Worm (Caenorhabditis elegans) whole organism, L3 larva: ENCODE data around the gene aat-2.

Experiments
- R02D3.7 ChIP-seq: fragments of 150-350 bp; optimal IDR thresholded peaks from 2 replicates; lab custom pipeline; 2014; ENCODE audit warnings: missing biosample characterization, missing genetic modification characterization
- ZK546.5 ChIP-seq: sonication (generic microtip); optimal IDR thresholded peaks from 2 replicates; lab custom pipeline; 2017; ENCODE audit warnings: missing biosample characterization, missing genetic modification characterization
- aly-2 ChIP-seq: fragments of 150-350 bp; optimal IDR thresholded peaks from 2 replicates; lab custom pipeline; 2014; ENCODE audit warnings: missing biosample characterization, missing genetic modification characterization
- ama-1 ChIP-seq: fragments of 150-350 bp; optimal IDR thresholded peaks from 2 replicates; lab custom pipeline; 2018
- ceh-16 ChIP-seq: sonication (generic microtip); optimal IDR thresholded peaks from 2 replicates; lab custom pipeline; 2017; ENCODE audit warnings: missing biosample characterization, missing genetic modification characterization
- ceh-9 ChIP-seq: sonication (generic microtip); optimal IDR thresholded peaks from 2 replicates; lab custom pipeline; 2018; ENCODE audit warnings: missing biosample characterization, missing genetic modification characterization
- daf-12 ChIP-seq: fragments of 150-350 bp; optimal IDR thresholded peaks from 2 replicates; lab custom pipeline; 2014; ENCODE audit warnings: missing biosample characterization, missing genetic modification reagents, missing genetic modification characterization
- egl-5 ChIP-seq: fragments of 150-350 bp; optimal IDR thresholded peaks from 2 replicates; lab custom pipeline; 2017; ENCODE audit warnings: missing biosample characterization, missing genetic modification reagents, missing genetic modification characterization, inconsistent platforms
- elt-1 ChIP-seq: fragments of 150-350 bp; optimal IDR thresholded peaks from 2 replicates; lab custom pipeline; 2014; ENCODE audit warnings: missing biosample characterization, missing genetic modification characterization
- elt-2 ChIP-seq: sonication (generic microtip); optimal IDR thresholded peaks from 2 replicates; lab custom pipeline; 2016; ENCODE audit warnings: missing genetic modification reagents, mild to moderate bottlenecking, missing genetic modification characterization, missing compliant biosample characterization
- elt-3 ChIP-seq, 3 experiments: fragments of 150-350 bp in 1 of 3; sonication (generic microtip) in 2 of 3; optimal IDR thresholded peaks; 2 replicates in 2 of 3; 4 replicates in 1 of 3; lab custom pipeline; 2014 to 2017; ENCODE audit warnings: missing biosample characterization in 3 of 3, missing genetic modification characterization in 3 of 3
- eor-1 ChIP-seq, 2 experiments: fragments of 150-350 bp; optimal IDR thresholded peaks; 2 replicates each; lab custom pipeline; 2014 to 2018; ENCODE audit warnings: missing biosample characterization in 2 of 2, missing genetic modification characterization in 2 of 2
- fkh-10 ChIP-seq: sonication (generic microtip); optimal IDR thresholded peaks from 2 replicates; lab custom pipeline; 2017; ENCODE audit warnings: missing biosample characterization, missing genetic modification reagents, missing genetic modification characterization
- fos-1 ChIP-seq: fragments of 150-350 bp; optimal IDR thresholded peaks from 2 replicates; lab custom pipeline; 2014; ENCODE audit warnings: missing biosample characterization, missing genetic modification characterization
- hmg-11 ChIP-seq: sonication (generic microtip); optimal IDR thresholded peaks from 2 replicates; lab custom pipeline; 2016; ENCODE audit warnings: missing genetic modification characterization, missing compliant biosample characterization
- jun-1 ChIP-seq: fragments of 150-350 bp; optimal IDR thresholded peaks from 2 replicates; lab custom pipeline; 2014; ENCODE audit warnings: missing biosample characterization, missing genetic modification reagents, missing genetic modification characterization
- lin-15B ChIP-seq: fragments of 150-350 bp; optimal IDR thresholded peaks from 2 replicates; lab custom pipeline; 2014; ENCODE audit warnings: missing biosample characterization, missing genetic modification characterization
- lin-39 ChIP-seq: fragments of 150-350 bp; optimal IDR thresholded peaks from 2 replicates; lab custom pipeline; 2018; ENCODE audit warnings: missing biosample characterization, missing genetic modification reagents, missing genetic modification characterization
- mdl-1 ChIP-seq: fragments of 150-350 bp; optimal IDR thresholded peaks from 2 replicates; lab custom pipeline; 2014; ENCODE audit warnings: missing biosample characterization, missing genetic modification characterization
- nfya-1 ChIP-seq: sonication (generic microtip); optimal IDR thresholded peaks from 2 replicates; lab custom pipeline; 2017; ENCODE audit warnings: missing genetic modification characterization, mild to moderate bottlenecking, missing compliant biosample characterization, antibody characterized with exemption, moderate library complexity; ENCODE audit not compliant: insufficient read depth
- nhr-11 ChIP-seq: fragments of 150-350 bp; optimal IDR thresholded peaks from 2 replicates; lab custom pipeline; 2014; ENCODE audit warnings: missing biosample characterization, missing genetic modification characterization
- nhr-12 ChIP-seq: fragments of 150-350 bp; optimal IDR thresholded peaks from 2 replicates; lab custom pipeline; 2014; ENCODE audit warnings: missing biosample characterization, missing genetic modification characterization
- nhr-23 ChIP-seq: fragments of 150-350 bp; optimal IDR thresholded peaks from 2 replicates; lab custom pipeline; 2014; ENCODE audit warnings: missing biosample characterization, missing genetic modification reagents, missing genetic modification characterization
- nhr-237 ChIP-seq: fragments of 150-350 bp; optimal IDR thresholded peaks from 2 replicates; lab custom pipeline; 2014; ENCODE audit warnings: missing biosample characterization, missing genetic modification characterization
- nhr-25 ChIP-seq: sonication (generic microtip); optimal IDR thresholded peaks from 2 replicates; lab custom pipeline; 2017; ENCODE audit warnings: missing biosample characterization, missing genetic modification characterization
- nhr-43 ChIP-seq: sonication (generic microtip); optimal IDR thresholded peaks from 2 replicates; lab custom pipeline; 2016; ENCODE audit warnings: mild to moderate bottlenecking, missing genetic modification characterization, missing compliant biosample characterization; ENCODE audit not compliant: poor library complexity, severe bottlenecking
- nhr-76 ChIP-seq: fragments of 150-350 bp; sonication (generic microtip); optimal IDR thresholded peaks from 5 replicates; lab custom pipeline; 2014; ENCODE audit warnings: missing biosample characterization, missing genetic modification characterization
- nhr-77 ChIP-seq: fragments of 150-350 bp; optimal IDR thresholded peaks from 2 replicates; lab custom pipeline; 2014; ENCODE audit warnings: missing biosample characterization, missing genetic modification characterization
- pha-4 ChIP-seq: fragments of 150-350 bp; optimal IDR thresholded peaks from 2 replicates; lab custom pipeline; 2014; ENCODE audit warnings: missing biosample characterization, missing genetic modification reagents, missing genetic modification characterization
- pqm-1 ChIP-seq: fragments of 150-350 bp; optimal IDR thresholded peaks from 2 replicates; lab custom pipeline; 2017; ENCODE audit warnings: missing biosample characterization, missing genetic modification characterization, inconsistent platforms
- sea-2 ChIP-seq: fragments of 150-350 bp; sonication (generic microtip); optimal IDR thresholded peaks from 4 replicates; lab custom pipeline; 2014; ENCODE audit warnings: missing biosample characterization, missing genetic modification reagents, missing genetic modification characterization
- skn-1 ChIP-seq: fragments of 150-350 bp; optimal IDR thresholded peaks from 2 replicates; lab custom pipeline; 2014; ENCODE audit warnings: missing biosample characterization, missing genetic modification characterization
- snpc-4 ChIP-seq: fragments of 150-350 bp; optimal IDR thresholded peaks from 2 replicates; lab custom pipeline; 2014; ENCODE audit warnings: missing biosample characterization, missing genetic modification characterization
- tbx-2 ChIP-seq: sonication (generic microtip); optimal IDR thresholded peaks from 2 replicates; lab custom pipeline; 2016; ENCODE audit warnings: mild to moderate bottlenecking, missing genetic modification characterization, missing compliant biosample characterization
- unc-39 ChIP-seq: sonication (generic microtip); optimal IDR thresholded peaks from 4 replicates; lab custom pipeline; 2017; ENCODE audit warnings: missing biosample characterization, missing genetic modification characterization
- unc-62 ChIP-seq: fragments of 150-350 bp; sonication (generic microtip); optimal IDR thresholded peaks from 4 replicates; lab custom pipeline; 2014; ENCODE audit warnings: missing biosample characterization, missing genetic modification reagents, missing genetic modification characterization
- ztf-11 ChIP-seq: fragments of 150-350 bp; optimal IDR thresholded peaks from 2 replicates; lab custom pipeline; 2014; ENCODE audit warnings: missing biosample characterization, missing genetic modification characterization
- ztf-4 ChIP-seq: fragments of 150-350 bp; optimal IDR thresholded peaks from 2 replicates; lab custom pipeline; 2014; ENCODE audit warnings: missing biosample characterization, missing genetic modification characterization

aat-2 gene

ce11 chrV:9220444-9220843, 25.7 kb downstream of the aat-2 start:
- TF ChIP-seq elt-2 (tag; lab: Kevin White, UChicago) (peak; percentile 44), nhr-23 (tag; lab: Kevin White, UChicago) (peak; percentile 51), pha-4 (peak; percentile 77), nhr-77 (tag; lab: Kevin White, UChicago) (no peak), skn-1 (peak; percentile 46), unc-39 (tag; lab: Kevin White, UChicago) (no peak), ceh-16 (no peak), lin-39 (tag; lab: Kevin White, UChicago) (no peak), elt-1 (tag; lab: Kevin White, UChicago) (no peak), snpc-4 (tag; lab: Kevin White, UChicago) (no peak), eor-1 (tag; optimal IDR thresholded peaks at IDR 0.05; lab: Kevin White, UChicago) (no peak), lin-15B (tag; lab: Kevin White, UChicago) (peak; percentile 75), nhr-76 (tag; lab: Kevin White, UChicago) (no peak), nhr-11 (no peak), aly-2 (tag; lab: Kevin White, UChicago) (no peak), ZK546.5 (tag; lab: Kevin White, UChicago) (no peak), ztf-11 (tag; lab: Kevin White, UChicago) (no peak), nfya-1 (tag; lab: Kevin White, UChicago) (peak; percentile 79), elt-3 (tag; optimal IDR thresholded peaks at IDR 0.05; lab: Kevin White, UChicago) (no peak), egl-5 (tag; lab: Kevin White, UChicago) (peak; percentile 28), nhr-25 (tag; lab: Kevin White, UChicago) (peak; percentile 55), ztf-4 (no peak), hmg-11 (tag; lab: Kevin White, UChicago) (peak; percentile 28), pqm-1 (tag; lab: Kevin White, UChicago) (peak; percentile 21), tbx-2 (tag; lab: Kevin White, UChicago) (no peak)
- TF ChIP-seq, all 47 proteins: peak for 10

ce11 chrV:9219390-9219733, 26.8 kb downstream of the aat-2 start:
- TF ChIP-seq eor-1 (tag; optimal IDR thresholded peaks at IDR 0.05; lab: Kevin White, UChicago) (no peak), nfya-1 (tag; lab: Kevin White, UChicago) (no peak), fkh-10 (GFP tag; lab: Kevin White, UChicago) (no peak)

ce11 chrV:9218655-9219389, 27.3 kb downstream of the aat-2 start:
- peak; percentile 67 for TF ChIP-seq skn-1
- peak; percentile 13 for TF ChIP-seq snpc-4 (tag; lab: Kevin White, UChicago)
- peak; percentile 5 for TF ChIP-seq lin-15B (tag; lab: Kevin White, UChicago)
- TF ChIP-seq nfya-1 (tag; lab: Kevin White, UChicago) = peak; percentile 47
- TF ChIP-seq nhr-12 (tag; lab: Kevin White, UChicago) = no peak
- no peak for TF ChIP-seq R02D3.7 (tag; lab: Kevin White, UChicago)
- TF ChIP-seq lin-39 (tag; lab: Kevin White, UChicago) = peak; percentile 71
- TF ChIP-seq pqm-1 (tag; lab: Kevin White, UChicago) = peak; percentile 45
- no peak for TF ChIP-seq nhr-11
- peak; percentile 77 for TF ChIP-seq elt-2 (tag; lab: Kevin White, UChicago)
- TF ChIP-seq fos-1 (tag; lab: Kevin White, UChicago) = no peak
- TF ChIP-seq unc-62 (GFP tag; lab: Kevin White, UChicago) = peak; percentile 92

ce11 chrV:9218214-9218613, 27.9 kb downstream of the aat-2 start:
- TF ChIP-seq lin-39 (tag; lab: Kevin White, UChicago) (peak; percentile 54), mdl-1 (tag; lab: Kevin White, UChicago) (no peak), jun-1 (tag; lab: Kevin White, UChicago) (no peak), unc-62 (GFP tag; lab: Kevin White, UChicago) (peak; percentile 93), elt-1 (tag; lab: Kevin White, UChicago) (peak; percentile 84), nhr-12 (tag; lab: Kevin White, UChicago) (no peak), snpc-4 (tag; lab: Kevin White, UChicago) (no peak)

ce11 chrV:9217158-9217557, 29.0 kb downstream of the aat-2 start, which contains the start of gene pacs-1:
pacs-1 (minus strand) TSS chrV:9217258.
- no peak for TF ChIP-seq nhr-77 (tag; lab: Kevin White, UChicago)
- TF ChIP-seq nhr-25 (tag; lab: Kevin White, UChicago) = no peak
- TF ChIP-seq elt-2 (tag; lab: Kevin White, UChicago) = no peak
- TF ChIP-seq nhr-43 = no peak
- no peak for TF ChIP-seq ama-1 (lab: Kevin White, UChicago)
- no peak for TF ChIP-seq unc-62 (GFP tag; lab: Kevin White, UChicago)
- no peak for TF ChIP-seq hmg-11 (tag; lab: Kevin White, UChicago)
- no peak for TF ChIP-seq sea-2 (GFP tag; lab: Kevin White, UChicago)
- no peak for TF ChIP-seq fkh-10 (GFP tag; lab: Kevin White, UChicago)
- no peak for TF ChIP-seq nhr-76 (tag; lab: Kevin White, UChicago)
- TF ChIP-seq nhr-237 (tag; lab: Kevin White, UChicago) = no peak
- no peak for TF ChIP-seq aly-2 (tag; lab: Kevin White, UChicago)
- TF ChIP-seq R02D3.7 (tag; lab: Kevin White, UChicago) = no peak
- no peak for TF ChIP-seq pqm-1 (tag; lab: Kevin White, UChicago)
- TF ChIP-seq lin-15B (tag; lab: Kevin White, UChicago) = no peak
- TF ChIP-seq mdl-1 (tag; lab: Kevin White, UChicago) = no peak
- TF ChIP-seq daf-12 (tag; lab: Kevin White, UChicago) = no peak
- TF ChIP-seq egl-5 (tag; lab: Kevin White, UChicago) = no peak
- TF ChIP-seq ceh-9 (tag; lab: Kevin White, UChicago) = no peak
- no peak for TF ChIP-seq snpc-4 (tag; lab: Kevin White, UChicago)
